4 worm cellular contexts compared by ENCODE assay signal in the genomic region with DNA sequence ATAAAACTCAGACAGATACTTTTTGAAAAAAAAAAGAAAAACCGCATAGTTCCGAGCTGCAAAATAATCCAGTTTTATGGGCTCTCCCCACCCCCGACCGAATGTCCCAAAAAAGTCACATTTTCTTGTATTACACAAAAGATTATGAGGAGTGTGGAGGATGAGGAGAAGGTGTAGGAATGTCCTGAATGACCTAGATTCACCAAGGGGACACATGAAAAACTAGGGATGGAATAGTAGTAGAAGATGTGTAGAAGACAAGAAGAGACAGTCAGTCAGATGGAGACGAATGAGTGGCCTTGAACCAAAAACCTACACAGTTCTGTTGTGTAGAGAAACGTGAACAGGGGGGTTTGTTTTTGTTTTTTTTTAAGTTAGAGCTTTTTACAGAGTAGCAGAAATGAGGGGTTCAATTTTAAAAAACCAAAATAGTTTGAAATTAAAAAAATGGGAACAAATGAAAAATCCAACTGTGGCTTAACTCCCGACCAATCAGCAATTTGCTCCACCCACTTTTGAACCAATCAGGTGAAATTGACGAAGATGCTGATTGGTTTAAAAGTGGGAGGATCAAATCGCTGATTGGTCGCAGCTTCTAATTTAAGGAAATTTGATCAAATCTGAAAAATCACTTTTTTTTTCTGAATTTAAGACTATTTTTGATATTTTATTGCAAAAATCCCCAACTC.
A peak's percentile ranks its signal among the peaks of the same experiment; 100 is the strongest.
TF ChIP-seq lines count a peak whose summit lies in the region.

No protein-coding gene starts in this region.

TF ChIP-seq in whole organism, L1 larva, 84 proteins besides CTCF, POLR2A, EP300 and RAD21:
- no peak for TF ChIP-seq elt-3 (tag; optimal IDR thresholded peaks at IDR 0.05; lab: Kevin White, UChicago)
- peak; percentile 52 for TF ChIP-seq blmp-1 (tag; optimal IDR thresholded peaks at IDR 0.05; lab: Kevin White, UChicago)
- TF ChIP-seq nhr-76 (tag; optimal IDR thresholded peaks at IDR 0.05; lab: Kevin White, UChicago) = no peak
- no peak for TF ChIP-seq elt-2 (tag; optimal IDR thresholded peaks at IDR 0.05; lab: Kevin White, UChicago)
- no peak for TF ChIP-seq nhr-20 (tag; optimal IDR thresholded peaks at IDR 0.05; lab: Kevin White, UChicago)
- TF ChIP-seq efl-1 (optimal IDR thresholded peaks at IDR 0.05; lab: Kevin White, UChicago) = no peak
- TF ChIP-seq efl-1 (GFP tag; optimal IDR thresholded peaks at IDR 0.05 in 1 of 2; lab: Kevin White, UChicago) = peak in 1 of 2 experiments; percentile 87
- no peak for TF ChIP-seq fos-1 (tag; optimal IDR thresholded peaks at IDR 0.05; lab: Kevin White, UChicago)
- TF ChIP-seq mep-1 (tag; optimal IDR thresholded peaks at IDR 0.05; lab: Kevin White, UChicago) = peak; percentile 13
- TF ChIP-seq lin-35 (GFP tag; optimal IDR thresholded peaks at IDR 0.05; lab: Kevin White, UChicago) = no peak
- no peak for TF ChIP-seq C34B4.2 (tag; optimal IDR thresholded peaks at IDR 0.05; lab: Kevin White, UChicago)
- no peak for TF ChIP-seq fkh-4 (tag; optimal IDR thresholded peaks at IDR 0.05; lab: Kevin White, UChicago; ENCODE audit: borderline replicate concordance)
- no peak for TF ChIP-seq pax-3 (tag; optimal IDR thresholded peaks at IDR 0.05; lab: Kevin White, UChicago)
- TF ChIP-seq zip-4 (GFP tag; optimal IDR thresholded peaks at IDR 0.05; lab: Kevin White, UChicago) = no peak
- peak; percentile 41 for TF ChIP-seq nhr-85 (tag; lab: Kevin White, UChicago)

TF ChIP-seq in whole organism, L3 larva, 47 proteins besides CTCF, POLR2A, EP300 and RAD21:
- TF ChIP-seq nfya-1 (tag; optimal IDR thresholded peaks at IDR 0.05; lab: Kevin White, UChicago; ENCODE audit: insufficient read depth) (peak; percentile 89), ZK546.5 (tag; optimal IDR thresholded peaks at IDR 0.05; lab: Kevin White, UChicago) (no peak), nhr-23 (tag; optimal IDR thresholded peaks at IDR 0.05; lab: Kevin White, UChicago) (peak; percentile 83), ceh-82 (tag; optimal IDR thresholded peaks at IDR 0.05; lab: Kevin White, UChicago) (no peak), snpc-4 (tag; optimal IDR thresholded peaks at IDR 0.05; lab: Kevin White, UChicago) (no peak)

TF ChIP-seq in whole organism, L4 larva, 104 proteins besides CTCF, POLR2A, EP300 and RAD21:
- TF ChIP-seq nhr-28 (tag; optimal IDR thresholded peaks at IDR 0.05; lab: Kevin White, UChicago) (peak; percentile 34), aha-1 (tag; lab: Kevin White, UChicago) (peak; percentile 70), nhr-25 (tag; optimal IDR thresholded peaks at IDR 0.05; lab: Kevin White, UChicago; ENCODE audit: borderline replicate concordance, insufficient read depth) (peak; percentile 60), ctbp-1 (GFP tag; IDR thresholded peaks at IDR 0.05; lab: Robert Waterston, UW) (no peak)

TF ChIP-seq in whole organism, late embryonic, 69 proteins besides CTCF, POLR2A, EP300 and RAD21:
- TF ChIP-seq nfya-1 (tag; optimal IDR thresholded peaks at IDR 0.05; lab: Kevin White, UChicago) (peak; percentile 94), rnt-1 (tag; optimal IDR thresholded peaks at IDR 0.05; lab: Kevin White, UChicago) (no peak)

Comparison
In these comparisons a context has a peak if more than half of its experiments do, and no peak if none do; other contexts are left out.
1. Of the 29 proteins assayed by ChIP-seq in both whole organism, L4 larva and whole organism, L1 larva: peak only in whole organism, L4 larva: aha-1 and nhr-28; only in whole organism, L1 larva: mep-1; in both: none; in neither: 26.